Fruit fly (Drosophila melanogaster): ENCODE data around the gene Uggt.
A peak's percentile ranks its signal among the peaks of the same experiment; 100 is the strongest.

The Uggt gene

dm6 chr3L:18896297-18896863 is 23.8 kb downstream of the Uggt start:
- TF ChIP-seq svp (GFP tag), result peak; percentile 88
- TF ChIP-seq vri (GFP tag; optimal IDR thresholded peaks at IDR 0.05), result peak; percentile 27
- TF ChIP-seq Eip93F (GFP tag; optimal IDR thresholded peaks at IDR 0.05), result no peak
- TF ChIP-seq Sox14 (GFP tag; optimal IDR thresholded peaks at IDR 0.05), result no peak
- TF ChIP-seq CG3919 (GFP tag; optimal IDR thresholded peaks at IDR 0.05), result no peak
- TF ChIP-seq ss (GFP tag; optimal IDR thresholded peaks at IDR 0.05), result peak; percentile 40 to 56
- TF ChIP-seq cyc (GFP tag; optimal IDR thresholded peaks at IDR 0.05), result no peak
- TF ChIP-seq CG8632 (GFP tag; optimal IDR thresholded peaks at IDR 0.05), result no peak
- peak; percentile 15 for TF ChIP-seq CG6854 (GFP tag; optimal IDR thresholded peaks at IDR 0.05)
- no peak for TF ChIP-seq Met (GFP tag; optimal IDR thresholded peaks at IDR 0.05)
- TF ChIP-seq Sox102F (GFP tag; optimal IDR thresholded peaks at IDR 0.05), result no peak
- TF ChIP-seq CG6808 (GFP tag; optimal IDR thresholded peaks at IDR 0.05), result peak; percentile 10
- peak; percentile 47 for TF ChIP-seq CG1621 (tag; optimal IDR thresholded peaks at IDR 0.05)
- TF ChIP-seq Sox15 (GFP tag; optimal IDR thresholded peaks at IDR 0.05), result no peak

- TF ChIP-seq Met (GFP tag; optimal IDR thresholded peaks at IDR 0.05) (no peak), Lpt (GFP tag; optimal IDR thresholded peaks at IDR 0.05) (no peak), vri (GFP tag; optimal IDR thresholded peaks at IDR 0.05) (peak; percentile 77), spab (GFP tag; optimal IDR thresholded peaks at IDR 0.05) (no peak), Hr39 (GFP tag; optimal IDR thresholded peaks at IDR 0.05) (no peak), achi (GFP tag; optimal IDR thresholded peaks at IDR 0.05) (no peak), topi (GFP tag; optimal IDR thresholded peaks at IDR 0.05) (no peak), CG10669 (GFP tag; optimal IDR thresholded peaks at IDR 0.05) (no peak), fd59A (GFP tag; optimal IDR thresholded peaks at IDR 0.05) (no peak)
Measured at dm6 chr3L:18897459-18898085, 25.0 kb downstream of the Uggt start.

- TF ChIP-seq CG32006 (GFP tag; optimal IDR thresholded peaks at IDR 0.05), result no peak
- TF ChIP-seq CG9139 (GFP tag; optimal IDR thresholded peaks at IDR 0.05), result peak; percentile 28
- no peak for TF ChIP-seq Blimp-1 (GFP tag; optimal IDR thresholded peaks at IDR 0.05)
- no peak for TF ChIP-seq CG8319 (GFP tag; optimal IDR thresholded peaks at IDR 0.05)
- TF ChIP-seq CG6854 (GFP tag; optimal IDR thresholded peaks at IDR 0.05), result peak; percentile 75
- no peak for TF ChIP-seq fd85E (GFP tag; optimal IDR thresholded peaks at IDR 0.05)
- TF ChIP-seq Lpt (GFP tag; optimal IDR thresholded peaks at IDR 0.05), result no peak
- TF ChIP-seq CG7368 (GFP tag; optimal IDR thresholded peaks at IDR 0.05), result no peak
- TF ChIP-seq lz (GFP tag; optimal IDR thresholded peaks at IDR 0.05), result no peak
- TF ChIP-seq Eip75B (GFP tag; optimal IDR thresholded peaks at IDR 0.05), result peak; percentile 14
- no peak for TF ChIP-seq CG3919 (GFP tag; optimal IDR thresholded peaks at IDR 0.05)
- TF ChIP-seq CG11762 (GFP tag; optimal IDR thresholded peaks at IDR 0.05; ENCODE audit: insufficient read depth), result no peak
- no peak for TF ChIP-seq salr (GFP tag; optimal IDR thresholded peaks at IDR 0.05)
- no peak for TF ChIP-seq CG1621 (tag; optimal IDR thresholded peaks at IDR 0.05)
- TF ChIP-seq Eip93F (GFP tag; optimal IDR thresholded peaks at IDR 0.05), result no peak
- no peak for TF ChIP-seq topi (GFP tag; optimal IDR thresholded peaks at IDR 0.05)
- TF ChIP-seq pdm3 (GFP tag; optimal IDR thresholded peaks at IDR 0.05), result no peak
- no peak for TF ChIP-seq CG10631 (GFP tag; optimal IDR thresholded peaks at IDR 0.05)
- TF ChIP-seq Ets96B (tag; optimal IDR thresholded peaks at IDR 0.05), result no peak
- peak; percentile 59; the same call in 1 of the 3 replicates for TF ChIP-seq eg (GFP tag; IDR thresholded peaks at IDR 0.05)
- TF ChIP-seq Sox102F (GFP tag; optimal IDR thresholded peaks at IDR 0.05), result no peak
- TF ChIP-seq Hr38 (GFP tag; optimal IDR thresholded peaks at IDR 0.05), result no peak
- TF ChIP-seq CG16779 (tag; optimal IDR thresholded peaks at IDR 0.05), result no peak
- peak; percentile 25 for TF ChIP-seq dsx (GFP tag; optimal IDR thresholded peaks at IDR 0.05; ENCODE audit: poor library complexity, severe bottlenecking)
- TF ChIP-seq CG10669 (GFP tag; optimal IDR thresholded peaks at IDR 0.05), result no peak
- TF ChIP-seq CG6792 (GFP tag; optimal IDR thresholded peaks at IDR 0.05), result no peak
- TF ChIP-seq Smox (GFP tag; optimal IDR thresholded peaks at IDR 0.05), result no peak
- TF ChIP-seq vri (GFP tag; optimal IDR thresholded peaks at IDR 0.05), result peak; percentile 73
- no peak for TF ChIP-seq spab (GFP tag; optimal IDR thresholded peaks at IDR 0.05)
- no peak for TF ChIP-seq CG6808 (GFP tag; optimal IDR thresholded peaks at IDR 0.05)
- no peak for TF ChIP-seq Sox15 (GFP tag; optimal IDR thresholded peaks at IDR 0.05)
- peak; percentile 44; the same call in 1 of the 3 replicates for TF ChIP-seq CG8119 (GFP tag; IDR thresholded peaks at IDR 0.05)
- TF ChIP-seq CG6276 (GFP tag; optimal IDR thresholded peaks at IDR 0.05), result no peak
- no peak for TF ChIP-seq CG8632 (GFP tag; optimal IDR thresholded peaks at IDR 0.05)
- TF ChIP-seq net (GFP tag; optimal IDR thresholded peaks at IDR 0.05), result peak; percentile 22
- no peak for TF ChIP-seq Gug (GFP tag; IDR thresholded peaks at IDR 0.05)
- no peak for TF ChIP-seq CG11902 (GFP tag; optimal IDR thresholded peaks at IDR 0.05)
Measured at dm6 chr3L:18898086-18898470, 25.5 kb downstream of the Uggt start, which contains the start of gene CG3902. CG3902 (minus strand) TSS chr3L:18898293.
